Worm (Caenorhabditis elegans): ENCODE measurements around the gene M03E7.1.
A peak's percentile ranks its signal among the peaks of the same experiment; 100 is the strongest.

M03E7.1 gene

ce11 chrV:5592323-5592722, 29.2 kb upstream of the M03E7.1 start, which contains the start of gene vps-37 (continued):
- TF ChIP-seq ZK185.1 (tag; optimal IDR thresholded peaks at IDR 0.05; ENCODE audit: poor library complexity, severe bottlenecking) (peak; percentile 77), xnd-1 (tag; optimal IDR thresholded peaks at IDR 0.05) (no peak), lin-54 (GFP tag; optimal IDR thresholded peaks at IDR 0.05) (peak; percentile 75), rpc-1 (optimal IDR thresholded peaks at IDR 0.05) (no peak), rpc-1 (tag; optimal IDR thresholded peaks at IDR 0.05) (no peak), F10E7.11 (tag; optimal IDR thresholded peaks at IDR 0.05) (no peak), B0261.1 (tag; optimal IDR thresholded peaks at IDR 0.05) (no peak), Y53F4B.3 (GFP tag; IDR thresholded peaks at IDR 0.05) (no peak), C17E4.6 (GFP tag; IDR thresholded peaks at IDR 0.05) (no peak), T26A5.8 (tag; optimal IDR thresholded peaks at IDR 0.05) (no peak), bed-1 (GFP tag; IDR thresholded peaks at IDR 0.05) (no peak), nhr-120 (GFP tag; IDR thresholded peaks at IDR 0.05) (no peak), hlh-12 (tag; optimal IDR thresholded peaks at IDR 0.05) (no peak), akir-1 (GFP tag; optimal IDR thresholded peaks at IDR 0.05) (no peak), unc-62 (GFP tag; optimal IDR thresholded peaks at IDR 0.05) (no peak), egl-44 (GFP tag; IDR thresholded peaks at IDR 0.05) (no peak), B0336.3 (GFP tag; IDR thresholded peaks at IDR 0.05) (no peak), zim-3 (tag; optimal IDR thresholded peaks at IDR 0.05) (no peak), lin-40 (tag; optimal IDR thresholded peaks at IDR 0.05) (peak; percentile 78), ceh-40 (GFP tag; IDR thresholded peaks at IDR 0.05) (no peak), hmg-1.2 (GFP tag; IDR thresholded peaks at IDR 0.05) (peak; percentile 99), dpl-1 (GFP tag; optimal IDR thresholded peaks at IDR 0.05) (peak; percentile 45), let-526 (GFP tag; IDR thresholded peaks at IDR 0.05) (no peak), ceh-27 (GFP tag; optimal IDR thresholded peaks at IDR 0.05) (no peak), ceh-91 (GFP tag; IDR thresholded peaks at IDR 0.05) (peak; percentile 44; the same call in 1 of the 2 replicates), F39B2.1 (GFP tag; IDR thresholded peaks at IDR 0.05) (no peak), snpc-3.4 (tag; optimal IDR thresholded peaks at IDR 0.05) (no peak), C06A6.2 (GFP tag; conservative IDR thresholded peaks at IDR 0.05) (no peak), egrh-3 (GFP tag; IDR thresholded peaks at IDR 0.05) (no peak), Y53G8AR.9 (GFP tag; conservative IDR thresholded peaks at IDR 0.05) (no peak), F52B5.7 (tag; optimal IDR thresholded peaks at IDR 0.05) (no peak), snpc-1.1 (tag; optimal IDR thresholded peaks at IDR 0.05; ENCODE audit: insufficient read depth) (peak; percentile 55), unc-130 (GFP tag; optimal IDR thresholded peaks at IDR 0.05) (no peak), ztf-26 (tag; optimal IDR thresholded peaks at IDR 0.05) (no peak), efl-1 (GFP tag; optimal IDR thresholded peaks at IDR 0.05) (peak; percentile 46), him-1 (tag; optimal IDR thresholded peaks at IDR 0.05) (no peak), sea-2 (GFP tag; IDR thresholded peaks at IDR 0.05) (no peak), ceh-58 (GFP tag; IDR thresholded peaks at IDR 0.05) (no peak), athp-1 (tag; optimal IDR thresholded peaks at IDR 0.05) (no peak), madf-8 (GFP tag; conservative IDR thresholded peaks at IDR 0.05) (peak; percentile 50; the same call in 1 of the 2 replicates), cebp-1 (GFP tag; IDR thresholded peaks at IDR 0.05) (peak; percentile 36; the same call in 1 of the 2 replicates), cebp-1 (tag; optimal IDR thresholded peaks at IDR 0.05) (peak; percentile 83), die-1 (tag; optimal IDR thresholded peaks at IDR 0.05) (no peak), B0035.1 (tag; optimal IDR thresholded peaks at IDR 0.05) (no peak), nfya-1 (tag; optimal IDR thresholded peaks at IDR 0.05; ENCODE audit: borderline replicate concordance, insufficient read depth) (no peak), tlf-1 (GFP tag; optimal IDR thresholded peaks at IDR 0.05) (no peak), nfyb-1 (GFP tag; IDR thresholded peaks at IDR 0.05) (peak; percentile 12; the same call in 1 of the 2 replicates), hsf-1 (GFP tag; IDR thresholded peaks at IDR 0.05) (no peak), nfya-2 (GFP tag; IDR thresholded peaks at IDR 0.05) (no peak), F22D6.2 (tag; optimal IDR thresholded peaks at IDR 0.05) (no peak)
